Worm (Caenorhabditis elegans) whole organism, young adult: ENCODE data around the gene gcy-1.

ENCODE experiments used
- B0019.2 ChIP-seq: fragments of 200-800 bp; sonication (Bioruptor generic); conservative IDR thresholded peaks from 2 replicates; pipeline ENCODE4 v1.3.6; 2022; ENCODE audit warnings: missing genetic modification reagents, missing genetic modification characterization, missing compliant biosample characterization
- B0261.1 ChIP-seq: sonication (generic microtip); optimal IDR thresholded peaks from 2 replicates; lab custom pipeline; 2016; ENCODE audit warnings: mild to moderate bottlenecking, missing genetic modification characterization, moderate library complexity, missing compliant biosample characterization
- C17E4.6 ChIP-seq: fragments of 200-800 bp; sonication (Bioruptor generic); IDR thresholded peaks from 2 replicates; pipeline ENCODE4 v1.3.6; 2022; ENCODE audit warnings: missing genetic modification reagents, missing genetic modification characterization, missing compliant biosample characterization
- F33H1.4 ChIP-seq: fragments of 200-800 bp; sonication (Bioruptor generic); IDR thresholded peaks from 2 replicates; pipeline ENCODE4 v1.3.6; 2022; ENCODE audit warnings: missing genetic modification reagents, missing genetic modification characterization, missing compliant biosample characterization
- F55B11.4 ChIP-seq: sonication (generic microtip); optimal IDR thresholded peaks from 2 replicates; lab custom pipeline; 2016; ENCODE audit warnings: missing compliant biosample characterization, missing genetic modification characterization, borderline replicate concordance; ENCODE audit not compliant: insufficient read depth
- F57C9.4 ChIP-seq: sonication (generic microtip); optimal IDR thresholded peaks from 2 replicates; lab custom pipeline; 2017; ENCODE audit warnings: mild to moderate bottlenecking, missing genetic modification characterization, missing compliant biosample characterization
- K11D2.4 ChIP-seq: fragments of 200-800 bp; sonication (Bioruptor generic); IDR thresholded peaks from 2 replicates; pipeline ENCODE4 v1.3.6; 2022; ENCODE audit warnings: missing genetic modification reagents, missing genetic modification characterization, missing compliant biosample characterization
- Y67H2A.10 ChIP-seq: fragments of 200-800 bp; sonication (Bioruptor generic); conservative IDR thresholded peaks from 2 replicates; pipeline ENCODE4 v1.3.6; 2022; ENCODE audit warnings: missing genetic modification reagents, missing genetic modification characterization, missing compliant biosample characterization
- aptf-3 ChIP-seq: fragments of 200-800 bp; sonication (Bioruptor generic); IDR thresholded peaks from 2 replicates; pipeline ENCODE4 v1.3.6; 2022; ENCODE audit warnings: missing genetic modification characterization, missing compliant biosample characterization
- bed-1 ChIP-seq: fragments of 200-800 bp; sonication (Bioruptor generic); IDR thresholded peaks from 2 replicates; pipeline ENCODE4 v1.3.6; 2022; ENCODE audit warnings: missing genetic modification reagents, missing genetic modification characterization, missing compliant biosample characterization
- ccch-3 ChIP-seq: fragments of 200-800 bp; sonication (Bioruptor generic); optimal IDR thresholded peaks from 2 replicates; lab custom pipeline; 2018; ENCODE audit warnings: mild to moderate bottlenecking, missing genetic modification characterization, missing compliant biosample characterization
- cebp-2 ChIP-seq: fragments of 200-800 bp; sonication (Bioruptor generic); IDR thresholded peaks from 2 replicates; pipeline ENCODE4 v1.3.6; 2022; ENCODE audit warnings: missing genetic modification characterization, missing compliant biosample characterization
- ceh-100 ChIP-seq: fragments of 200-800 bp; sonication (Bioruptor generic); IDR thresholded peaks from 2 replicates; pipeline ENCODE4 v1.3.6; 2022; ENCODE audit warnings: missing genetic modification reagents, missing genetic modification characterization, missing compliant biosample characterization
- ceh-79 ChIP-seq: sonication (generic microtip); optimal IDR thresholded peaks from 2 replicates; lab custom pipeline; 2017; ENCODE audit warnings: mild to moderate bottlenecking, missing genetic modification characterization, missing compliant biosample characterization
- ceh-91 ChIP-seq: fragments of 200-800 bp; sonication (Bioruptor generic); IDR thresholded peaks from 2 replicates; pipeline ENCODE4 v1.3.6; 2022; ENCODE audit warnings: missing genetic modification reagents, missing genetic modification characterization, missing compliant biosample characterization
- chd-7 ChIP-seq: sonication (generic microtip); optimal IDR thresholded peaks from 2 replicates; lab custom pipeline; 2016; ENCODE audit warnings: mild to moderate bottlenecking, missing genetic modification characterization, moderate library complexity, missing compliant biosample characterization
- die-1 ChIP-seq: sonication (generic microtip); optimal IDR thresholded peaks from 2 replicates; lab custom pipeline; 2016; ENCODE audit warnings: missing genotype, mild to moderate bottlenecking, missing genetic modification characterization, missing compliant biosample characterization
- dpff-1 ChIP-seq: sonication (generic microtip); optimal IDR thresholded peaks from 2 replicates; lab custom pipeline; 2017; ENCODE audit warnings: mild to moderate bottlenecking, missing genetic modification characterization, missing compliant biosample characterization
- fkh-3 ChIP-seq: sonication (generic microtip); optimal IDR thresholded peaks from 2 replicates; lab custom pipeline; 2016; ENCODE audit warnings: mild to moderate bottlenecking, missing genetic modification characterization, missing compliant biosample characterization
- hlh-26 ChIP-seq: fragments of 200-800 bp; sonication (Bioruptor generic); conservative IDR thresholded peaks from 2 replicates; pipeline ENCODE4 v1.3.6; 2022; ENCODE audit warnings: missing genetic modification reagents, missing genetic modification characterization, missing compliant biosample characterization
- hmg-20 ChIP-seq: fragments of 200-800 bp; sonication (Bioruptor generic); IDR thresholded peaks from 2 replicates; pipeline ENCODE4 v1.3.6; 2022; ENCODE audit warnings: missing genetic modification reagents, missing genetic modification characterization, missing compliant biosample characterization
- let-607 ChIP-seq, 2 experiments: fragments of 200-800 bp in 1 of 2; sonication (Bioruptor generic) in 1 of 2; sonication (generic microtip) in 1 of 2; optimal IDR thresholded peaks; 2 replicates each; lab custom pipeline; 2016 to 2018; ENCODE audit warnings: mild to moderate bottlenecking in 2 of 2, missing compliant biosample characterization in 2 of 2, missing genetic modification characterization in 2 of 2, moderate library complexity in 2 of 2, missing genotype in 1 of 2
- lin-35 ChIP-seq, 3 experiments: fragments of 150-350 bp in 2 of 3; sonication (generic microtip) in 1 of 3; optimal IDR thresholded peaks; 2 replicates each; lab custom pipeline; 2014 to 2018; ENCODE audit warnings: missing biosample characterization in 3 of 3, missing genetic modification characterization in 3 of 3, missing genetic modification reagents in 3 of 3
- lsy-27 ChIP-seq: sonication (generic microtip); optimal IDR thresholded peaks from 2 replicates; lab custom pipeline; 2017; ENCODE audit warnings: missing genetic modification characterization, mild to moderate bottlenecking, missing compliant biosample characterization, antibody characterized with exemption, missing genotype, borderline replicate concordance; ENCODE audit not compliant: insufficient read depth
- madf-6 ChIP-seq: fragments of 200-800 bp; sonication (Bioruptor generic); IDR thresholded peaks from 2 replicates; pipeline ENCODE4 v1.3.6; 2022; ENCODE audit warnings: missing genetic modification reagents, missing genetic modification characterization, missing compliant biosample characterization
- mcd-1 ChIP-seq: fragments of 200-800 bp; sonication (Bioruptor generic); IDR thresholded peaks from 2 replicates; pipeline ENCODE4 v1.3.6; 2022; ENCODE audit warnings: missing genetic modification reagents, missing genetic modification characterization, missing compliant biosample characterization
- mel-28 ChIP-seq: sonication (generic microtip); optimal IDR thresholded peaks from 2 replicates; lab custom pipeline; 2016; ENCODE audit warnings: borderline replicate concordance, mild to moderate bottlenecking, missing genetic modification characterization, missing compliant biosample characterization
- mes-4 ChIP-seq: sonication (generic microtip); optimal IDR thresholded peaks from 2 replicates; lab custom pipeline; 2016; ENCODE audit warnings: missing genotype, missing genetic modification characterization, missing compliant biosample characterization
- nhr-120 ChIP-seq: fragments of 200-800 bp; sonication (Bioruptor generic); IDR thresholded peaks from 2 replicates; pipeline ENCODE4 v1.3.6; 2022; ENCODE audit warnings: missing genetic modification characterization, missing compliant biosample characterization
- nhr-179 ChIP-seq: sonication (generic microtip); optimal IDR thresholded peaks from 2 replicates; lab custom pipeline; 2016; ENCODE audit warnings: mild to moderate bottlenecking, missing genetic modification characterization, missing compliant biosample characterization
- pbrm-1 ChIP-seq: fragments of 200-800 bp; sonication (Bioruptor generic); IDR thresholded peaks from 2 replicates; pipeline ENCODE4 v1.3.6; 2022; ENCODE audit warnings: missing genetic modification reagents, missing genetic modification characterization, missing compliant biosample characterization
- rcor-1 ChIP-seq: fragments of 200-800 bp; sonication (Bioruptor generic); IDR thresholded peaks from 2 replicates; pipeline ENCODE4 v1.3.6; 2022; ENCODE audit warnings: missing genetic modification reagents, missing genetic modification characterization, missing compliant biosample characterization
- rec-8 ChIP-seq, 2 experiments: sonication (generic microtip); optimal IDR thresholded peaks; 2 replicates each; lab custom pipeline; 2016; ENCODE audit warnings: mild to moderate bottlenecking in 2 of 2, missing genetic modification characterization in 2 of 2, missing genetic modification reagents in 2 of 2, missing genotype in 2 of 2, missing biosample characterization in 1 of 2, missing compliant biosample characterization in 1 of 2, moderate library complexity in 1 of 2
- snpc-1.1 ChIP-seq: sonication (generic microtip); optimal IDR thresholded peaks from 2 replicates; lab custom pipeline; 2017; ENCODE audit warnings: missing genetic modification characterization, mild to moderate bottlenecking, missing compliant biosample characterization, antibody characterized with exemption, moderate library complexity, missing genotype, missing genetic modification reagents; ENCODE audit not compliant: insufficient read depth
- snpc-1.3 ChIP-seq: sonication (generic microtip); optimal IDR thresholded peaks from 2 replicates; lab custom pipeline; 2017; ENCODE audit warnings: missing genetic modification characterization, mild to moderate bottlenecking, missing compliant biosample characterization, antibody characterized with exemption, moderate library complexity, missing genotype, missing genetic modification reagents; ENCODE audit not compliant: insufficient read depth
- snpc-4 ChIP-seq, 5 experiments: fragments of 150-350 bp in 1 of 5; sonication (generic microtip) in 4 of 5; optimal IDR thresholded peaks; 2 replicates each; lab custom pipeline; 2014 to 2018; ENCODE audit warnings: missing genetic modification characterization in 5 of 5, missing biosample characterization in 3 of 5, antibody characterized with exemption in 2 of 5, mild to moderate bottlenecking in 2 of 5, missing compliant biosample characterization in 2 of 5, missing genotype in 2 of 5, moderate library complexity in 2 of 5, missing genetic modification reagents in 1 of 5
- sptf-2 ChIP-seq: fragments of 200-800 bp; sonication (Bioruptor generic); optimal IDR thresholded peaks from 2 replicates; lab custom pipeline; 2018; ENCODE audit warnings: mild to moderate bottlenecking, missing genetic modification characterization, missing compliant biosample characterization
- tbp1 ChIP-seq: fragments of 200-800 bp; sonication (Bioruptor generic); optimal IDR thresholded peaks from 2 replicates; lab custom pipeline; 2018; ENCODE audit warnings: mild to moderate bottlenecking, missing genetic modification characterization, missing compliant biosample characterization
- tbx-9 ChIP-seq: sonication (generic microtip); optimal IDR thresholded peaks from 2 replicates; lab custom pipeline; 2016; ENCODE audit warnings: borderline replicate concordance, missing genetic modification characterization, inconsistent platforms, missing compliant biosample characterization
- tlf-1 ChIP-seq: fragments of 200-800 bp; sonication (Bioruptor generic); optimal IDR thresholded peaks from 2 replicates; lab custom pipeline; 2018; ENCODE audit warnings: mild to moderate bottlenecking, missing genetic modification characterization, missing compliant biosample characterization
- ztf-18 ChIP-seq: sonication (generic microtip); optimal IDR thresholded peaks from 2 replicates; lab custom pipeline; 2016; ENCODE audit warnings: missing genotype, mild to moderate bottlenecking, missing genetic modification characterization, missing compliant biosample characterization
- ztf-22 ChIP-seq: fragments of 200-800 bp; sonication (Bioruptor generic); optimal IDR thresholded peaks from 2 replicates; lab custom pipeline; 2018; ENCODE audit warnings: mild to moderate bottlenecking, missing genetic modification characterization, moderate library complexity, missing compliant biosample characterization
- ztf-26 ChIP-seq: sonication (generic microtip); optimal IDR thresholded peaks from 2 replicates; lab custom pipeline; 2017; ENCODE audit warnings: missing genetic modification characterization, missing compliant biosample characterization
- ztf-3 ChIP-seq: fragments of 200-800 bp; sonication (Bioruptor generic); optimal IDR thresholded peaks from 2 replicates; lab custom pipeline; 2018; ENCODE audit warnings: mild to moderate bottlenecking, missing genetic modification characterization, missing compliant biosample characterization
- ztf-6 ChIP-seq: fragments of 200-800 bp; sonication (Bioruptor generic); IDR thresholded peaks from 2 replicates; pipeline ENCODE4 v1.3.6; 2022; ENCODE audit warnings: missing genetic modification reagents, missing genetic modification characterization, missing compliant biosample characterization

The gcy-1 gene

ce11 chrII:9528480-9528879 lies 11.7 kb upstream of the gcy-1 start, which contains the start of gene sra-2:
TSS of gene sra-2 (plus strand) at chrII:9528780.
- TF ChIP-seq nhr-120 (GFP tag; lab: Robert Waterston, UW) (no peak), B0261.1 (tag; lab: Kevin White, UChicago) (no peak), rcor-1 (GFP tag; lab: Robert Waterston, UW) (no peak), snpc-4 (GFP tag; optimal IDR thresholded peaks at IDR 0.05; lab: Kevin White, UChicago) (no peak), snpc-4 (tag; optimal IDR thresholded peaks at IDR 0.05; lab: Kevin White, UChicago) (no peak), nhr-179 (no peak), ztf-22 (GFP tag; lab: Kevin White, UChicago) (no peak), tbp1 (GFP tag; lab: Kevin White, UChicago) (no peak), hmg-20 (GFP tag; lab: Robert Waterston, UW) (no peak), bed-1 (GFP tag; lab: Robert Waterston, UW) (no peak), chd-7 (tag; lab: Kevin White, UChicago) (no peak), F55B11.4 (tag; lab: Kevin White, UChicago) (no peak), madf-6 (GFP tag; lab: Robert Waterston, UW) (no peak), F57C9.4 (no peak), die-1 (tag; lab: Kevin White, UChicago) (no peak), let-607 (tag; optimal IDR thresholded peaks at IDR 0.05; lab: Kevin White, UChicago) (no peak), ceh-91 (no peak), fkh-3 (no peak), C17E4.6 (no peak), ccch-3 (GFP tag; lab: Kevin White, UChicago) (no peak)

ce11 chrII:9523539-9524224 lies 6.9 kb upstream of the gcy-1 start, which contains the start of gene mex-6:
TSS of gene mex-6 (plus strand) at chrII:9524174.
- TF ChIP-seq F33H1.4 (GFP tag; lab: Robert Waterston, UW) = peak; percentile 94
- TF ChIP-seq snpc-1.1 (tag; lab: Kevin White, UChicago) = no peak
- TF ChIP-seq ceh-100 (GFP tag; lab: Robert Waterston, UW) = no peak
- no peak for TF ChIP-seq Y67H2A.10
- TF ChIP-seq snpc-1.3 (tag; lab: Kevin White, UChicago) = peak; percentile 49
- no peak for TF ChIP-seq ztf-6 (GFP tag; lab: Robert Waterston, UW)
- TF ChIP-seq rec-8 (tag; optimal IDR thresholded peaks at IDR 0.05; lab: Kevin White, UChicago) = no peak
- no peak for TF ChIP-seq mes-4 (tag; lab: Kevin White, UChicago)
- no peak for TF ChIP-seq ceh-79 (tag; lab: Kevin White, UChicago)
- no peak for TF ChIP-seq lin-35 (GFP tag; optimal IDR thresholded peaks at IDR 0.05; lab: Kevin White, UChicago)
- TF ChIP-seq aptf-3 (GFP tag; lab: Robert Waterston, UW) = no peak
- TF ChIP-seq ztf-26 (tag; lab: Kevin White, UChicago) = no peak
- no peak for TF ChIP-seq dpff-1 (tag; lab: Kevin White, UChicago)
- no peak for TF ChIP-seq tbx-9 (tag; lab: Kevin White, UChicago)
- no peak for TF ChIP-seq mel-28 (tag; lab: Kevin White, UChicago)
- TF ChIP-seq madf-6 (GFP tag; lab: Robert Waterston, UW) = peak; percentile 97
- TF ChIP-seq lsy-27 (tag; lab: Kevin White, UChicago) = no peak
- TF ChIP-seq K11D2.4 (GFP tag; lab: Robert Waterston, UW) = no peak
- TF ChIP-seq tlf-1 (GFP tag; lab: Kevin White, UChicago) = peak; percentile 32
- TF ChIP-seq B0019.2 (GFP tag; lab: Robert Waterston, UW) = 0 out of 2 replicates have a peak, but pooled peaks have one; percentile 57
- TF ChIP-seq sptf-2 = no peak
- no peak for TF ChIP-seq mcd-1 (GFP tag; lab: Robert Waterston, UW)
- no peak; the same call in 1 of the 2 replicates for TF ChIP-seq pbrm-1
- no peak for TF ChIP-seq ztf-3 (GFP tag; lab: Kevin White, UChicago)
- no peak for TF ChIP-seq hlh-26 (GFP tag; lab: Robert Waterston, UW)
- no peak for TF ChIP-seq ztf-22 (GFP tag; lab: Kevin White, UChicago)
- TF ChIP-seq tbp1 (GFP tag; lab: Kevin White, UChicago) = no peak
- no peak for TF ChIP-seq ztf-18 (tag; lab: Kevin White, UChicago)
- TF ChIP-seq cebp-2 (GFP tag; lab: Robert Waterston, UW) = no peak
